Fruit fly (Drosophila melanogaster) whole organism, embryonic: ENCODE measurements around the gene Unc50.
A peak's percentile ranks its signal among the peaks of the same experiment; 100 is the strongest.

Experiments
- Asciz ChIP-seq: fragments of 200-800 bp; sonication (Bioruptor generic); optimal IDR thresholded peaks from 2 replicates; lab custom pipeline; 2017; ENCODE audit warnings: missing biosample characterization, mild to moderate bottlenecking, missing genetic modification characterization, missing genetic modification reagents
- CG10147 ChIP-seq: fragments of 200-800 bp; sonication (Bioruptor generic); optimal IDR thresholded peaks from 2 replicates; lab custom pipeline; 2019; ENCODE audit warnings: missing biosample characterization, mild to moderate bottlenecking, missing genetic modification characterization, moderate library complexity
- CG12104 ChIP-seq: fragments of 200-800 bp; sonication (Bioruptor generic); optimal IDR thresholded peaks from 3 replicates; lab custom pipeline; 2016; ENCODE audit warnings: missing biosample characterization, missing genetic modification characterization
- CG13894 ChIP-seq: fragments of 200-800 bp; sonication (Bioruptor generic); optimal IDR thresholded peaks from 3 replicates; lab custom pipeline; 2018; ENCODE audit warnings: missing biosample characterization, mild to moderate bottlenecking, missing genetic modification characterization, moderate library complexity
- CG14441 ChIP-seq: fragments of 200-800 bp; sonication (Bioruptor generic); IDR thresholded peaks from 2 replicates; pipeline ENCODE4 v1.3.6; 2022; ENCODE audit warnings: missing biosample characterization, missing genetic modification characterization
- CG15601 ChIP-seq: fragments of 200-800 bp; sonication (Bioruptor generic); optimal IDR thresholded peaks from 3 replicates; lab custom pipeline; 2019; ENCODE audit warnings: missing biosample characterization, mild to moderate bottlenecking, missing genetic modification characterization, moderate library complexity
- CG1603 ChIP-seq: fragments of 200-800 bp; sonication (Bioruptor generic); optimal IDR thresholded peaks from 2 replicates; lab custom pipeline; 2019; ENCODE audit warnings: missing biosample characterization, mild to moderate bottlenecking, missing genetic modification characterization, moderate library complexity
- CG17829 ChIP-seq: fragments of 200-800 bp; optimal IDR thresholded peaks from 2 replicates; lab custom pipeline; 2019; ENCODE audit warnings: missing biosample characterization, mild to moderate bottlenecking, missing genetic modification characterization, moderate library complexity
- CG1792 ChIP-seq: fragments of 200-800 bp; sonication (Bioruptor generic); optimal IDR thresholded peaks from 2 replicates; lab custom pipeline; 2016; ENCODE audit warnings: missing biosample characterization, missing genetic modification characterization
- CG2678 ChIP-seq: fragments of 200-800 bp; sonication (Bioruptor generic); optimal IDR thresholded peaks from 3 replicates; lab custom pipeline; 2019; ENCODE audit warnings: missing biosample characterization, mild to moderate bottlenecking, missing genetic modification characterization, moderate library complexity
- CG30020 ChIP-seq: fragments of 200-800 bp; optimal IDR thresholded peaks from 2 replicates; lab custom pipeline; 2019; ENCODE audit warnings: missing biosample characterization, mild to moderate bottlenecking, missing genetic modification characterization, moderate library complexity
- CG31224 ChIP-seq: fragments of 200-800 bp; sonication (Bioruptor generic); IDR thresholded peaks from 2 replicates; pipeline ENCODE4 v1.3.6; 2022; ENCODE audit warnings: missing biosample characterization, missing genetic modification characterization
- CG31441 ChIP-seq: fragments of 200-800 bp; sonication (Bioruptor generic); IDR thresholded peaks from 2 replicates; pipeline ENCODE4 v1.3.6; 2022; ENCODE audit warnings: missing biosample characterization, missing genetic modification characterization
- CG3995 ChIP-seq: fragments of 200-800 bp; sonication (Bioruptor generic); optimal IDR thresholded peaks from 3 replicates; lab custom pipeline; 2016; ENCODE audit warnings: missing biosample characterization, missing genetic modification characterization
- CG4424 ChIP-seq: fragments of 200-800 bp; sonication (Bioruptor generic); optimal IDR thresholded peaks from 3 replicates; lab custom pipeline; 2016; ENCODE audit warnings: missing biosample characterization, missing genetic modification characterization
- CG8478 ChIP-seq: fragments of >200 bp; optimal IDR thresholded peaks from 2 replicates; lab custom pipeline; 2018
- CG9932 ChIP-seq: fragments of 200-800 bp; sonication (Bioruptor generic); IDR thresholded peaks from 2 replicates; pipeline ENCODE4 v1.3.6; 2022; ENCODE audit warnings: missing biosample characterization, missing genetic modification characterization
- D ChIP-seq, 2 experiments: fragments of 200-800 bp in 1 of 2; fragments of >200 bp in 1 of 2; sonication (Bioruptor generic) in 1 of 2; optimal IDR thresholded peaks; 2 replicates in 1 of 2; 3 replicates in 1 of 2; lab custom pipeline; 2017; ENCODE audit warnings: mild to moderate bottlenecking in 1 of 2, missing biosample characterization in 1 of 2, missing genetic modification characterization in 1 of 2, missing genetic modification reagents in 1 of 2
- Dp ChIP-seq: fragments of 200-800 bp; sonication (Bioruptor generic); optimal IDR thresholded peaks from 2 replicates; lab custom pipeline; 2018; ENCODE audit warnings: missing biosample characterization, mild to moderate bottlenecking, missing genetic modification characterization, moderate library complexity
- E2f1 ChIP-seq: fragments of 200-800 bp; sonication (Bioruptor generic); IDR thresholded peaks from 2 replicates; pipeline ENCODE4 v1.3.6; 2022; ENCODE audit warnings: missing biosample characterization, missing genetic modification characterization
- Gug ChIP-seq: fragments of 200-800 bp; sonication (Bioruptor generic); IDR thresholded peaks from 4 replicates; pipeline ENCODE4 v1.3.6; 2022; ENCODE audit warnings: missing biosample characterization, missing genetic modification characterization
- H15 ChIP-seq: fragments of 200-800 bp; sonication (Bioruptor generic); IDR thresholded peaks from 3 replicates; pipeline ENCODE4 v1.3.6; 2022; ENCODE audit warnings: missing biosample characterization, missing genetic modification characterization
- Hand ChIP-seq: fragments of 200-800 bp; sonication (Bioruptor generic); optimal IDR thresholded peaks from 2 replicates; lab custom pipeline; 2017; ENCODE audit warnings: mild to moderate bottlenecking, missing biosample characterization, missing genetic modification reagents, missing genetic modification characterization
- HmgZ ChIP-seq: fragments of 200-800 bp; sonication (Bioruptor generic); optimal IDR thresholded peaks from 2 replicates; lab custom pipeline; 2018; ENCODE audit warnings: missing biosample characterization, mild to moderate bottlenecking, missing genetic modification characterization
- Hsf ChIP-seq: fragments of 200-800 bp; sonication (Bioruptor generic); optimal IDR thresholded peaks from 3 replicates; lab custom pipeline; 2016; ENCODE audit warnings: missing biosample characterization, missing genetic modification characterization
- Meics ChIP-seq: fragments of 200-800 bp; sonication (Bioruptor generic); optimal IDR thresholded peaks from 2 replicates; lab custom pipeline; 2017; ENCODE audit warnings: missing biosample characterization, mild to moderate bottlenecking, missing genetic modification characterization
- Ptx1 ChIP-seq: fragments of 200-800 bp; sonication (Bioruptor generic); IDR thresholded peaks from 2 replicates; pipeline ENCODE4 v1.3.6; 2022; ENCODE audit warnings: missing biosample characterization, missing genetic modification characterization
- Trl ChIP-seq, 3 experiments: fragments of >200 bp in 2 of 3; fragments of 200-800 bp in 1 of 3; sonication (Bioruptor generic) in 1 of 3; optimal IDR thresholded peaks; 2 replicates in 1 of 3; 3 replicates in 2 of 3; lab custom pipeline; 2016 to 2017; ENCODE audit warnings: missing biosample characterization in 1 of 3, missing genetic modification characterization in 1 of 3
- az2 ChIP-seq: fragments of 200-800 bp; sonication (Bioruptor generic); optimal IDR thresholded peaks from 3 replicates; lab custom pipeline; 2016; ENCODE audit warnings: missing biosample characterization, missing genetic modification characterization
- cato ChIP-seq: fragments of 200-800 bp; sonication (Bioruptor generic); optimal IDR thresholded peaks from 2 replicates; lab custom pipeline; 2016; ENCODE audit warnings: missing biosample characterization, missing genetic modification characterization, borderline replicate concordance
- croc ChIP-seq: fragments of 200-800 bp; sonication (Bioruptor generic); conservative IDR thresholded peaks from 3 replicates; pipeline ENCODE4 v1.3.6; 2022; ENCODE audit warnings: missing biosample characterization, missing genetic modification characterization
- dm ChIP-seq: fragments of 200-800 bp; sonication (Bioruptor generic); optimal IDR thresholded peaks from 3 replicates; lab custom pipeline; 2016; ENCODE audit warnings: missing biosample characterization, missing genetic modification characterization
- emc ChIP-seq: fragments of 200-800 bp; sonication (Bioruptor generic); optimal IDR thresholded peaks from 2 replicates; lab custom pipeline; 2016; ENCODE audit warnings: missing biosample characterization, missing genetic modification characterization
- exex ChIP-seq: fragments of 200-800 bp; sonication (Bioruptor generic); optimal IDR thresholded peaks from 4 replicates; lab custom pipeline; 2018; ENCODE audit warnings: missing biosample characterization, mild to moderate bottlenecking, missing genetic modification characterization, moderate library complexity
- fd102C ChIP-seq: fragments of 200-800 bp; sonication (Bioruptor generic); optimal IDR thresholded peaks from 2 replicates; lab custom pipeline; 2018; ENCODE audit warnings: missing biosample characterization, mild to moderate bottlenecking, missing genetic modification characterization, moderate library complexity
- fd64A ChIP-seq: fragments of 200-800 bp; sonication (Bioruptor generic); optimal IDR thresholded peaks from 3 replicates; lab custom pipeline; 2018; ENCODE audit warnings: missing biosample characterization, mild to moderate bottlenecking, missing genetic modification characterization
- fd96Cb ChIP-seq: fragments of 200-800 bp; sonication (Bioruptor generic); optimal IDR thresholded peaks from 2 replicates; lab custom pipeline; 2018; ENCODE audit warnings: missing biosample characterization, mild to moderate bottlenecking, missing genetic modification characterization, moderate library complexity
- gem ChIP-seq: fragments of 200-800 bp; sonication (Bioruptor generic); optimal IDR thresholded peaks from 2 replicates; lab custom pipeline; 2019; ENCODE audit warnings: missing biosample characterization, mild to moderate bottlenecking, missing genetic modification characterization, moderate library complexity
- hbn ChIP-seq: fragments of 200-800 bp; sonication (Bioruptor generic); IDR thresholded peaks from 2 replicates; pipeline ENCODE4 v1.3.6; 2022; ENCODE audit warnings: missing biosample characterization, missing genetic modification characterization; ENCODE audit not compliant: partially characterized antibody
- inv ChIP-seq: fragments of 200-800 bp; sonication (Bioruptor generic); IDR thresholded peaks from 2 replicates; pipeline ENCODE4 v1.3.6; 2022; ENCODE audit warnings: missing biosample characterization, missing genetic modification characterization; ENCODE audit not compliant: partially characterized antibody
- mam ChIP-seq: fragments of 200-800 bp; sonication (Bioruptor generic); optimal IDR thresholded peaks from 3 replicates; lab custom pipeline; 2016; ENCODE audit warnings: missing biosample characterization, missing genetic modification characterization
- otp ChIP-seq: fragments of 200-800 bp; sonication (Bioruptor generic); IDR thresholded peaks from 3 replicates; pipeline ENCODE4, ENCODE4 v1.3.6; 2022; ENCODE audit warnings: missing biosample characterization, missing genetic modification characterization
- p53 ChIP-seq: fragments of 200-800 bp; sonication (Bioruptor generic); optimal IDR thresholded peaks from 2 replicates; lab custom pipeline; 2016; ENCODE audit warnings: missing biosample characterization, missing genetic modification characterization
- row ChIP-seq: fragments of 200-800 bp; sonication (Bioruptor generic); IDR thresholded peaks from 3 replicates; pipeline ENCODE4 v1.3.6; 2022; ENCODE audit warnings: missing biosample characterization, missing genetic modification characterization
- shn ChIP-seq: fragments of 200-800 bp; sonication (Bioruptor generic); optimal IDR thresholded peaks from 3 replicates; lab custom pipeline; 2016; ENCODE audit warnings: missing biosample characterization, missing genetic modification characterization
- sna ChIP-seq: fragments of 200-800 bp; sonication (Bioruptor generic); IDR thresholded peaks from 2 replicates; pipeline ENCODE4 v1.3.6; 2022; ENCODE audit warnings: missing biosample characterization, missing genetic modification characterization; ENCODE audit not compliant: partially characterized antibody
- trem ChIP-seq: fragments of 200-800 bp; optimal IDR thresholded peaks from 3 replicates; lab custom pipeline; 2019; ENCODE audit warnings: missing biosample characterization, mild to moderate bottlenecking, missing genetic modification characterization, moderate library complexity
- ttk ChIP-seq: fragments of 200-800 bp; sonication (Bioruptor generic); IDR thresholded peaks from 2 replicates; pipeline ENCODE4 v2.1.2; 2022; ENCODE audit warnings: missing biosample characterization, missing genetic modification characterization
- unc-4 ChIP-seq: fragments of 200-800 bp; sonication (Bioruptor generic); IDR thresholded peaks from 2 replicates; pipeline ENCODE4 v1.3.6; 2022; ENCODE audit warnings: missing biosample characterization, missing genetic modification characterization; ENCODE audit not compliant: partially characterized antibody
- wor ChIP-seq: fragments of 200-800 bp; sonication (Bioruptor generic); IDR thresholded peaks from 2 replicates; pipeline ENCODE4 v1.3.6; 2022; ENCODE audit warnings: missing biosample characterization, missing genetic modification characterization

Gene Unc50

dm6 chr3R:8650741-8651140, 25.7 kb downstream of the Unc50 start, which contains the start of the genes Mkk4 and SLIRP2 (continued):
- TF ChIP-seq H15 (peak; percentile 99), CG17829 (tag; lab: Kevin White, UChicago) (peak; percentile 99), CG10147 (GFP tag; lab: Kevin White, UChicago) (peak; percentile 99), Ptx1 (GFP tag; lab: Robert Waterston, UW) (peak; percentile 99), CG15601 (peak; percentile 98), dm (peak; percentile 98), cato (GFP tag; lab: Kevin White, UChicago) (peak; percentile 99), CG31224 (GFP tag; lab: Robert Waterston, UW) (peak; percentile 97), CG30020 (tag; lab: Kevin White, UChicago) (peak; percentile 93), Gug (peak; percentile 98), otp (GFP tag; lab: Robert Waterston, UW) (peak; percentile 99), croc (GFP tag; lab: Robert Waterston, UW) (peak; percentile 98), ttk (peak; percentile 99), emc (peak; percentile 98), fd102C (GFP tag; lab: Kevin White, UChicago) (peak; percentile 95), fd64A (peak; percentile 92), Trl (optimal IDR thresholded peaks at IDR 0.05; lab: Kevin White, UChicago) (no peak), Trl (GFP tag; optimal IDR thresholded peaks at IDR 0.05; lab: Kevin White, UChicago) (peak; percentile 99), CG12104 (peak; percentile 99), CG1603 (peak; percentile 93), hbn (GFP tag; lab: Robert Waterston, UW) (peak; percentile 70), D (optimal IDR thresholded peaks at IDR 0.05; lab: Kevin White, UChicago) (no peak), D (GFP tag; optimal IDR thresholded peaks at IDR 0.05; lab: Kevin White, UChicago) (peak; percentile 98), CG1792 (GFP tag; lab: Kevin White, UChicago) (peak; percentile 97), unc-4 (GFP tag; lab: Robert Waterston, UW) (peak; percentile 82), Asciz (GFP tag; lab: Kevin White, UChicago) (peak; percentile 97), inv (GFP tag; lab: Robert Waterston, UW) (peak; percentile 80), shn (GFP tag; lab: Kevin White, UChicago) (peak; percentile 98), CG4424 (GFP tag; lab: Kevin White, UChicago) (peak; percentile 99), E2f1 (peak; percentile 99), exex (tag; lab: Kevin White, UChicago) (peak; percentile 92), Hand (GFP tag; lab: Kevin White, UChicago) (peak; percentile 95), CG31441 (GFP tag; lab: Robert Waterston, UW) (peak; percentile 99), sna (GFP tag; lab: Robert Waterston, UW) (peak; percentile 83), p53 (peak; percentile 97), Meics (peak; percentile 98)

DNA sequence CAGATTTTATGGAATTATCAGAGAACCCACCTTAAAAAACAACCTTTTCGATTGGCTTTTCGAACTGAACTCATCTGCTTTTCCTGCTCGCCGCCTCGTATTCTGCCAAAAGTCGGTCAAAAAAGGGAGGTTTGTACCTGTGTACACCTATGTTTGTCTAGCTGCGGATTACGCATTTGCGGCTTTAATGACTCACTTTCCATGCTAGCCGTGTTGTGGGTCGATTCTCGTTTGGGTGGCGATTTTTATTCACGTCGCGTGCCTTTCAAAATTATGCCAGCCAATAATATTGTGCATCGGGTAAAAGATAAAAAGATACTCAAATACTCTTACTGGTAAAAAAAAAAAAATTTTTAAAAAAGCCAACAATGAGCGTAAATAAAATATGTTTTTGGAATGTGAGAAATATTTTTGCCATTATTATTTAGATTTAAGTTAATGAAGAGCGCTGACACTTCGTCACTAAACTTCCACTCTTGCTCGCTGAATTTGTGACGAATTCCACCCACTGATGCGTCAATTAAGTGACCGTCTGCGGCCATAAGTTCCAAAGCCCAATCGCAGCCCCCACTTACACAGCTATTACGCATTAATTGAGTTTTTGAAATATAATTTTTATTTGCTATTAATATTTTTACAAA, 30.7 kb downstream of the Unc50 start, which contains the start of gene Cyp313b1:
Gene Cyp313b1 (minus strand): TSS at position 71 of the 641 bp plus-strand sequence.
- peak; percentile 7 for TF ChIP-seq CG2678 (tag; lab: Kevin White, UChicago)
- TF ChIP-seq CG3995 (GFP tag; lab: Kevin White, UChicago): no peak
- TF ChIP-seq Dp (GFP tag; lab: Kevin White, UChicago): no peak
- no peak for TF ChIP-seq wor (GFP tag; lab: Robert Waterston, UW)
- TF ChIP-seq trem (tag; lab: Kevin White, UChicago): no peak
- peak; percentile 51; the same call in 2 of the 3 replicates for TF ChIP-seq row (GFP tag; lab: Robert Waterston, UW)
- TF ChIP-seq CG14441 (GFP tag; lab: Robert Waterston, UW): no peak
- peak; percentile 21 for TF ChIP-seq gem (tag; lab: Kevin White, UChicago)
- TF ChIP-seq mam (GFP tag; lab: Kevin White, UChicago): no peak
- TF ChIP-seq CG8478 (lab: Kevin White, UChicago): no peak
- no peak for TF ChIP-seq exex (tag; lab: Kevin White, UChicago)
- TF ChIP-seq CG9932: peak; percentile 26; the same call in 1 of the 2 replicates
- no peak for TF ChIP-seq shn (GFP tag; lab: Kevin White, UChicago)
- TF ChIP-seq CG13894 (tag; lab: Kevin White, UChicago): peak; percentile 38
- peak; percentile 5 for TF ChIP-seq az2 (GFP tag; lab: Kevin White, UChicago)
- no peak for TF ChIP-seq fd96Cb (tag; lab: Kevin White, UChicago)
- no peak for TF ChIP-seq Hsf (GFP tag; lab: Kevin White, UChicago)
- TF ChIP-seq HmgZ: no peak
